Worm (Caenorhabditis elegans): ENCODE data around the gene pms-2.

Gene pms-2

ce11 chrV:11531831-11532534, 38.4 kb downstream of the pms-2 start (continued):
- TF ChIP-seq pqm-1 (tag; optimal IDR thresholded peaks at IDR 0.05): peak; percentile 30
- TF ChIP-seq tlp-1 (tag; optimal IDR thresholded peaks at IDR 0.05): no peak
- peak in 1 of 3 experiments; percentile 50 for TF ChIP-seq ceh-82 (tag; optimal IDR thresholded peaks at IDR 0.05)
- TF ChIP-seq C04F5.9 (tag; optimal IDR thresholded peaks at IDR 0.05): peak; percentile 2
- TF ChIP-seq zip-4 (GFP tag; optimal IDR thresholded peaks at IDR 0.05): no peak
- TF ChIP-seq ets-5 (GFP tag; IDR thresholded peaks at IDR 0.05): no peak
- no peak for TF ChIP-seq nhr-76 (tag; optimal IDR thresholded peaks at IDR 0.05)
- TF ChIP-seq efl-3 (GFP tag; optimal IDR thresholded peaks at IDR 0.05): no peak
- peak in 5 of 6 experiments; percentile 23 to 82 (median 69) for TF ChIP-seq elt-3 (tag; optimal IDR thresholded peaks at IDR 0.05)
- peak; percentile 56 to 57 for TF ChIP-seq efl-1 (optimal IDR thresholded peaks at IDR 0.05)
- TF ChIP-seq efl-1 (GFP tag; optimal IDR thresholded peaks at IDR 0.05 in 1 of 2): peak; percentile 26 to 95
- peak; percentile 97 for TF ChIP-seq lin-14 (GFP tag; optimal IDR thresholded peaks at IDR 0.05)
- TF ChIP-seq aly-2 (tag; optimal IDR thresholded peaks at IDR 0.05): no peak
- TF ChIP-seq mdl-1 (tag; optimal IDR thresholded peaks at IDR 0.05): peak; percentile 53 to 96
- TF ChIP-seq nhr-237 (tag; optimal IDR thresholded peaks at IDR 0.05): peak; percentile 35
- TF ChIP-seq aha-1 (tag; optimal IDR thresholded peaks at IDR 0.05): no peak
- TF ChIP-seq lin-35 (GFP tag; optimal IDR thresholded peaks at IDR 0.05): peak; percentile 53 to 78
- TF ChIP-seq tbx-2 (tag; optimal IDR thresholded peaks at IDR 0.05): peak; percentile 91
- no peak for TF ChIP-seq hlh-17 (GFP tag; optimal IDR thresholded peaks at IDR 0.05; ENCODE audit: borderline replicate concordance)
- TF ChIP-seq snpc-4 (tag; optimal IDR thresholded peaks at IDR 0.05): peak; percentile 36
- peak; percentile 77 for TF ChIP-seq grh-1 (GFP tag; IDR thresholded peaks at IDR 0.05)
- peak; percentile 80 to 84 for TF ChIP-seq egl-27 (tag; optimal IDR thresholded peaks at IDR 0.05)
- no peak for TF ChIP-seq sptf-1 (tag; optimal IDR thresholded peaks at IDR 0.05)
- no peak for TF ChIP-seq unc-86 (tag; optimal IDR thresholded peaks at IDR 0.05)
- peak in 1 of 2 experiments; percentile 13 for TF ChIP-seq ztf-11 (tag; optimal IDR thresholded peaks at IDR 0.05)
- no peak for TF ChIP-seq unc-30 (tag; optimal IDR thresholded peaks at IDR 0.05)
- TF ChIP-seq lin-39 (tag; optimal IDR thresholded peaks at IDR 0.05): peak; percentile 44
- no peak for TF ChIP-seq nhr-84 (tag; optimal IDR thresholded peaks at IDR 0.05)
- peak; percentile 88 for TF ChIP-seq nhr-90 (tag; optimal IDR thresholded peaks at IDR 0.05; ENCODE audit: poor library complexity)
- peak; percentile 75 for TF ChIP-seq lin-13 (GFP tag; optimal IDR thresholded peaks at IDR 0.05)
- no peak for TF ChIP-seq ceh-8 (GFP tag; optimal IDR thresholded peaks at IDR 0.05)
- TF ChIP-seq zag-1 (tag; optimal IDR thresholded peaks at IDR 0.05): no peak
- TF ChIP-seq nhr-28 (tag; optimal IDR thresholded peaks at IDR 0.05): no peak

ce11 chrV:11531100-11531499, 39.3 kb downstream of the pms-2 start:
- TF ChIP-seq unc-130 (tag; optimal IDR thresholded peaks at IDR 0.05): peak; percentile 84
- no peak for TF ChIP-seq aly-2 (tag; optimal IDR thresholded peaks at IDR 0.05)
- no peak for TF ChIP-seq dsc-1 (tag; optimal IDR thresholded peaks at IDR 0.05)
- TF ChIP-seq swsn-7 (tag; optimal IDR thresholded peaks at IDR 0.05): peak; percentile 31
- no peak for TF ChIP-seq unc-62 (GFP tag; optimal IDR thresholded peaks at IDR 0.05)
- TF ChIP-seq mep-1 (tag; optimal IDR thresholded peaks at IDR 0.05): peak; percentile 85
- TF ChIP-seq mab-9 (GFP tag; IDR thresholded peaks at IDR 0.05): 0 out of 2 replicates have a peak, but pooled peaks have one; percentile 23
- no peak for TF ChIP-seq zag-1 (tag; optimal IDR thresholded peaks at IDR 0.05)
- TF ChIP-seq nhr-19 (GFP tag; conservative IDR thresholded peaks at IDR 0.05): peak; percentile 41; the same call in 1 of the 2 replicates
- no peak for TF ChIP-seq sox-4 (tag; optimal IDR thresholded peaks at IDR 0.05)
- peak; percentile 8 for TF ChIP-seq xbp-1 (tag; optimal IDR thresholded peaks at IDR 0.05)
- TF ChIP-seq nhr-47 (tag; optimal IDR thresholded peaks at IDR 0.05): peak; percentile 56
- TF ChIP-seq nhr-12 (tag; optimal IDR thresholded peaks at IDR 0.05): no peak
- TF ChIP-seq hpl-2 (GFP tag; optimal IDR thresholded peaks at IDR 0.05): no peak
- TF ChIP-seq pax-3 (tag; optimal IDR thresholded peaks at IDR 0.05): no peak
- TF ChIP-seq lin-13 (GFP tag; optimal IDR thresholded peaks at IDR 0.05): peak; percentile 55
- TF ChIP-seq ceh-90 (tag; optimal IDR thresholded peaks at IDR 0.05): no peak
- peak; percentile 99 for TF ChIP-seq blmp-1 (tag; optimal IDR thresholded peaks at IDR 0.05)
- TF ChIP-seq nhr-76 (tag; optimal IDR thresholded peaks at IDR 0.05): no peak
- TF ChIP-seq hlh-4 (tag; optimal IDR thresholded peaks at IDR 0.05): no peak
- no peak for TF ChIP-seq ztf-4 (tag; optimal IDR thresholded peaks at IDR 0.05)
- TF ChIP-seq snpc-4 (tag; optimal IDR thresholded peaks at IDR 0.05): no peak
- TF ChIP-seq ceh-8 (GFP tag; optimal IDR thresholded peaks at IDR 0.05): no peak
- TF ChIP-seq tbx-2 (tag; optimal IDR thresholded peaks at IDR 0.05): peak; percentile 35
- TF ChIP-seq mef-2 (tag; optimal IDR thresholded peaks at IDR 0.05): no peak
- TF ChIP-seq nhr-11 (tag; optimal IDR thresholded peaks at IDR 0.05): no peak

Measured in whole organism, L1 larva.